Worm (Caenorhabditis elegans) whole organism, late embryonic: ENCODE results near the gene men-1.
A peak's percentile ranks its signal among the peaks of the same experiment; 100 is the strongest.

Source experiments
- C08G9.2 ChIP-seq: sonication (generic microtip); optimal IDR thresholded peaks from 2 replicates; lab custom pipeline; 2016; ENCODE audit warnings: mild to moderate bottlenecking, missing genetic modification characterization, moderate library complexity, missing compliant biosample characterization
- K02D7.2 ChIP-seq: sonication (generic microtip); optimal IDR thresholded peaks from 2 replicates; lab custom pipeline; 2017; ENCODE audit warnings: mild to moderate bottlenecking, missing genetic modification characterization, missing compliant biosample characterization
- Y22D7AL.16 ChIP-seq: sonication (generic microtip); optimal IDR thresholded peaks from 2 replicates; lab custom pipeline; 2016; ENCODE audit warnings: missing genetic modification characterization, missing compliant biosample characterization
- ceh-18 ChIP-seq: sonication (generic microtip); optimal IDR thresholded peaks from 2 replicates; lab custom pipeline; 2016; ENCODE audit warnings: missing genetic modification characterization, missing compliant biosample characterization
- ceh-24 ChIP-seq: sonication (generic microtip); optimal IDR thresholded peaks from 2 replicates; lab custom pipeline; 2016; ENCODE audit warnings: mild to moderate bottlenecking, missing genetic modification characterization, missing compliant biosample characterization
- ceh-31 ChIP-seq: sonication (generic microtip); optimal IDR thresholded peaks from 2 replicates; lab custom pipeline; 2016; ENCODE audit warnings: missing genetic modification characterization, missing compliant biosample characterization
- ceh-34 ChIP-seq: sonication (generic microtip); optimal IDR thresholded peaks from 2 replicates; lab custom pipeline; 2016; ENCODE audit warnings: mild to moderate bottlenecking, missing genetic modification characterization, missing compliant biosample characterization
- ceh-48 ChIP-seq: sonication (generic microtip); optimal IDR thresholded peaks from 2 replicates; lab custom pipeline; 2016; ENCODE audit warnings: missing genetic modification characterization, inconsistent platforms, missing compliant biosample characterization
- ceh-6 ChIP-seq: fragments of 200-800 bp; sonication (Bioruptor generic); optimal IDR thresholded peaks from 2 replicates; lab custom pipeline; 2018; ENCODE audit warnings: mild to moderate bottlenecking, missing genetic modification characterization, missing compliant biosample characterization
- dve-1 ChIP-seq: sonication (generic microtip); optimal IDR thresholded peaks from 2 replicates; lab custom pipeline; 2017; ENCODE audit warnings: antibody characterized with exemption, mild to moderate bottlenecking, missing genetic modification characterization, missing compliant biosample characterization
- elt-2 ChIP-seq: sonication (generic microtip); optimal IDR thresholded peaks from 2 replicates; lab custom pipeline; 2016; ENCODE audit warnings: missing genetic modification reagents, missing genetic modification characterization, missing compliant biosample characterization
- eyg-1 ChIP-seq: sonication (generic microtip); optimal IDR thresholded peaks from 2 replicates; lab custom pipeline; 2016; ENCODE audit warnings: missing genotype, missing genetic modification characterization, missing compliant biosample characterization
- fax-1 ChIP-seq: sonication (generic microtip); optimal IDR thresholded peaks from 2 replicates; lab custom pipeline; 2016; ENCODE audit warnings: missing genotype, missing genetic modification characterization, missing compliant biosample characterization
- fkh-10 ChIP-seq: fragments of 150-350 bp; optimal IDR thresholded peaks from 2 replicates; lab custom pipeline; 2014; ENCODE audit warnings: missing biosample characterization, missing genetic modification reagents, missing genetic modification characterization
- fkh-6 ChIP-seq: sonication (generic microtip); optimal IDR thresholded peaks from 2 replicates; lab custom pipeline; 2016; ENCODE audit warnings: missing genetic modification characterization, missing compliant biosample characterization
- hlh-15 ChIP-seq: sonication (generic microtip); optimal IDR thresholded peaks from 2 replicates; lab custom pipeline; 2016; ENCODE audit warnings: missing genetic modification characterization, missing compliant biosample characterization
- hlh-30 ChIP-seq: sonication (generic microtip); optimal IDR thresholded peaks from 2 replicates; lab custom pipeline; 2017; ENCODE audit warnings: antibody characterized with exemption, missing genetic modification characterization, missing compliant biosample characterization; ENCODE audit not compliant: insufficient read depth
- lim-6 ChIP-seq: sonication (generic microtip); optimal IDR thresholded peaks from 2 replicates; lab custom pipeline; 2016; ENCODE audit warnings: missing genetic modification characterization, missing compliant biosample characterization
- mec-3 ChIP-seq: sonication (generic microtip); optimal IDR thresholded peaks from 2 replicates; lab custom pipeline; 2016; ENCODE audit warnings: borderline replicate concordance, missing genetic modification characterization, missing compliant biosample characterization
- nfya-1 ChIP-seq: sonication (generic microtip); optimal IDR thresholded peaks from 2 replicates; lab custom pipeline; 2017; ENCODE audit warnings: missing genetic modification characterization, mild to moderate bottlenecking, missing compliant biosample characterization, antibody characterized with exemption, moderate library complexity
- nhr-232 ChIP-seq: sonication (generic microtip); optimal IDR thresholded peaks from 2 replicates; lab custom pipeline; 2016; ENCODE audit warnings: missing genetic modification characterization, missing compliant biosample characterization
- pat-9 ChIP-seq: fragments of 200-800 bp; sonication (Bioruptor generic); optimal IDR thresholded peaks from 2 replicates; lab custom pipeline; 2018; ENCODE audit warnings: mild to moderate bottlenecking, missing genetic modification characterization, moderate library complexity, missing compliant biosample characterization
- pax-1 ChIP-seq: fragments of 150-350 bp; optimal IDR thresholded peaks from 2 replicates; lab custom pipeline; 2014; ENCODE audit warnings: missing biosample characterization, missing genetic modification characterization
- ref-2 ChIP-seq: sonication (generic microtip); optimal IDR thresholded peaks from 2 replicates; lab custom pipeline; 2016; ENCODE audit warnings: missing genetic modification characterization, missing compliant biosample characterization
- sdc-2 ChIP-seq: sonication (generic microtip); optimal IDR thresholded peaks from 2 replicates; lab custom pipeline; 2016; ENCODE audit warnings: missing genotype, missing genetic modification characterization, missing compliant biosample characterization
- sox-2 ChIP-seq: fragments of 200-800 bp; sonication (Bioruptor generic); IDR thresholded peaks from 2 replicates; pipeline ENCODE4 v1.3.6; 2022; ENCODE audit warnings: missing genetic modification reagents, missing genetic modification characterization, missing compliant biosample characterization
- sox-4 ChIP-seq: sonication (generic microtip); optimal IDR thresholded peaks from 2 replicates; lab custom pipeline; 2017; ENCODE audit warnings: mild to moderate bottlenecking, missing genetic modification characterization, inconsistent platforms, missing compliant biosample characterization
- syd-9 ChIP-seq: sonication (generic microtip); optimal IDR thresholded peaks from 2 replicates; lab custom pipeline; 2016; ENCODE audit warnings: mild to moderate bottlenecking, missing genetic modification characterization, moderate library complexity, missing compliant biosample characterization
- tbx-7 ChIP-seq: sonication (generic microtip); optimal IDR thresholded peaks from 2 replicates; lab custom pipeline; 2016; ENCODE audit warnings: missing genotype, missing genetic modification characterization, missing compliant biosample characterization
- unc-3 ChIP-seq, 2 experiments: fragments of 200-800 bp in 1 of 2; sonication (Bioruptor generic) in 1 of 2; sonication (generic microtip) in 1 of 2; conservative IDR thresholded peaks in 1 of 2; optimal IDR thresholded peaks in 1 of 2; 2 replicates each; pipeline versions ENCODE4 v1.3.6 to Lab custom; 2016 to 2022; ENCODE audit warnings: missing compliant biosample characterization in 2 of 2, missing genetic modification characterization in 2 of 2, missing genetic modification reagents in 1 of 2
- unc-42 ChIP-seq: sonication (generic microtip); optimal IDR thresholded peaks from 2 replicates; lab custom pipeline; 2016; ENCODE audit warnings: missing genotype, missing genetic modification characterization, missing compliant biosample characterization
- unc-55 ChIP-seq: sonication (generic microtip); optimal IDR thresholded peaks from 2 replicates; lab custom pipeline; 2017; ENCODE audit warnings: missing biosample characterization, missing genetic modification reagents, missing genetic modification characterization
- unc-86 ChIP-seq: sonication (generic microtip); optimal IDR thresholded peaks from 2 replicates; lab custom pipeline; 2016; ENCODE audit warnings: missing genetic modification characterization, missing compliant biosample characterization
- ztf-16 ChIP-seq: sonication (generic microtip); optimal IDR thresholded peaks from 2 replicates; lab custom pipeline; 2017; ENCODE audit warnings: missing genetic modification characterization, missing compliant biosample characterization

Gene men-1

DNA sequence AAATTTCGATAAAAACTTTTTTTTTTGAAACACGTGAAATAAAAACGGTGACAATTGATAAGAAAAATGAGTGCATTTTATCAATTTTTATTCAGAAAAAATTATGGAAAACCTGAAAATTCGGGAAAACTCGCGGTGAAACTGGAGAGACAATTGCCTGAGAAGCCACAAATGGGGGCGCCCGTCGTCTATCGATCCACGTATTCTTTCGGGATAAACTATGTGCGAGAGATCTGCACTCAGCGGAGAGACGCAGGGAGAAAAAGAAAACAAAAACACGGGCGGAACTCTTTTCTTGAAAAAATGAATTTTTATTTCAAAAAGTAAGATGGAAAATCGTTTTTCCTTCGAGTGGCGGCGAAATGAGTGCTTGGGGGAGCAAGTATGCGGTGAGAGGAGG, at the start of gene men-1:
Gene men-1, minus strand, starts transcription at position 242 of the 400 bp plus-strand sequence.
- TF ChIP-seq unc-86 (tag; lab: Kevin White, UChicago): no peak
- peak; percentile 35 for TF ChIP-seq ceh-48 (tag; lab: Kevin White, UChicago)

DNA sequence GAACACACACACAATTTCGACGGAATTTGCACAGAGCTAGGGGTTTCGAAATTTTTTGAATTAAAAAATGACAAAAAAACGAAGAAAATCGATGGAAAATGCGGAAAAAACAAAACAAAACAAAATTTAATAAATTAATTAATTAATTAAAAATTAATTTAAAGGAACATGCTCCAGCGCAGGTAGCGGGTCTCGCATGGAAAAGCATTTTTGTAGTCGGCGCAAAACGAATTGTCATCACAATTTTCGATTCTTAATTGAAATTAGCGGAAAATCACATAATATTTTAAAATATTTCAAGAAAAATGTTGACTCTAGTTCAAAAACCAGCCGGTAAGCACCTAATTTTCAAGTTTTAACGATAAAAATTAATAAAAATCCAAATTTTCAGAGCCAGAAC, 42.5 kb upstream of the men-1 start, which contains the start of gene Y54G11A.3:
Gene Y54G11A.3, plus strand, starts transcription at position 213 of the 400 bp plus-strand sequence.
- TF ChIP-seq hlh-30 (tag; lab: Kevin White, UChicago) (no peak), sdc-2 (no peak), pax-1 (tag; lab: Kevin White, UChicago) (no peak), pat-9 (tag; lab: Kevin White, UChicago) (no peak), unc-42 (tag; lab: Kevin White, UChicago) (no peak), tbx-7 (no peak), fkh-10 (GFP tag; lab: Kevin White, UChicago) (no peak)

DNA sequence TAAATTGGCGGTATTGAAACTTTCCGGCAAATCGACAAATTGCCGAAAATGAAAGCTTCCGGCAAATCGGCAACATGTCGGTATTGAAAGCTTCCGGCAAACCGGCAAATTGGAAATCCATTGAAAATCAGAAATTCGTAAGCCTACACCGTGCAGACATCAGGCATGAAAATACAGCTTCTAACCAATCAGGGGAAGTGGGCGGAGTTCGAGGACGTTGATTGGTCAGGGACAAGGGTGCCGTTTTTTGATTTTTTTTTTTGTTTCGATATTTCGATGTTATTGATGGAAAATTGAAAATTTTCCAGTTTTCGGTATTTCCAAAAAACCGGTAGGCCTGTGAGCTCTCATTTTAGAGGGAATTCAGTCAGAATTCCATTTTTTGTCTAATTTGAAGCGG, 35.9 kb upstream of the men-1 start:
- TF ChIP-seq ceh-31 (tag; lab: Kevin White, UChicago): no peak
- TF ChIP-seq nhr-232: no peak
- TF ChIP-seq nfya-1: peak; percentile 88
- TF ChIP-seq syd-9: no peak

DNA sequence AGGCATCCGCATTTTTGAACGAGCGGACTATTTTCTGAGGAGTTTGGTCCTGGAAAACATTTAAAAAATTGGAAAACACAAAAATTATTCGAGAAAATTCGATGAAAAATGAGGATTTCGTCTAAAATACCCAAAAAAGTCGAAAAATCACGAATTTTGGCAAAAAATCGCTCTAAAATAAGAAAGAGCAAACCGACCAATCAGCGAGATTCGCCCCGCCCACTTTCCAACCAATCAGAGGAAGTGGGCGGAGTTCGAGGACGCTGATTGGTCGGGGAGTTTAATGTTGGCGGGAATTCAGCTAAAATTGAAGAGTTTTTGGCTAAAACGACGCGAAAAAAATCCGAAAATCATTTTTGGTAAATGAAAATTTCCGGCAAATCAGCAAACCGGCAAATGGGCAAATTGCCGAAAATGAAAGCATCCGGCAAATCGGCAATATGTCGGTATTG, 35.2 kb upstream of the men-1 start, which contains the start of gene Y54G11A.1:
Gene Y54G11A.1, minus strand, starts transcription at position 51 of the 452 bp plus-strand sequence.
- no peak for TF ChIP-seq elt-2 (tag; lab: Kevin White, UChicago)
- TF ChIP-seq nfya-1: peak; percentile 97

DNA sequence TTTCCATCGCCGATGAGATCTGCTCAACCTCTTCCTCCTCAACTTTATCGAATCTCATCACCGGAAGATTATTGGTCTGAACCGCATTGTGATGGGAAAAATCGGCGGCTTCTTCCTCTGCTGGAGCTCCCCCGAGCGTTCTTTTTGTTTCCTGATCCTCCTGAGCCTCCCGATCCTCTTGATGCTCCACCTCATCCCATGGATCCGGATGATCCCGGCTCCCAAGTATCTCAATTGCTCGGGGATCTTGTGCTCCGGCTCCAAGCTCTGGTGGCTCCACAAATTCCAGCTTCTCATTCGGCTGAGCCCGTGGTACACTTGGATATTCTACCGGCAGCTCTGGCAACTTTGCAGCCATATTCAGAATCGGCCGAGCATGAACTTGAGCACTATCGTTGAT, 24.0 kb upstream of the men-1 start:
- TF ChIP-seq fkh-6 (tag; lab: Kevin White, UChicago): no peak
- no peak for TF ChIP-seq Y22D7AL.16
- no peak for TF ChIP-seq mec-3 (tag; lab: Kevin White, UChicago)
- TF ChIP-seq ceh-34 (tag; lab: Kevin White, UChicago): no peak
- TF ChIP-seq ztf-16: no peak
- TF ChIP-seq unc-55 (GFP tag; lab: Kevin White, UChicago): no peak
- TF ChIP-seq ceh-18 (tag; lab: Kevin White, UChicago): no peak
- no peak for TF ChIP-seq hlh-15 (tag; lab: Kevin White, UChicago)
- TF ChIP-seq unc-3 (GFP tag; conservative IDR thresholded peaks at IDR 0.05; lab: Robert Waterston, UW): no peak
- no peak for TF ChIP-seq unc-3 (tag; optimal IDR thresholded peaks at IDR 0.05; lab: Kevin White, UChicago)
- TF ChIP-seq ceh-48 (tag; lab: Kevin White, UChicago): no peak
- no peak for TF ChIP-seq pat-9 (tag; lab: Kevin White, UChicago)
- TF ChIP-seq dve-1 (tag; lab: Kevin White, UChicago): no peak
- no peak for TF ChIP-seq elt-2 (tag; lab: Kevin White, UChicago)
- TF ChIP-seq lim-6: no peak
- no peak for TF ChIP-seq fax-1 (tag; lab: Kevin White, UChicago)
- TF ChIP-seq C08G9.2 (tag; lab: Kevin White, UChicago): no peak
- TF ChIP-seq ceh-6 (GFP tag; lab: Kevin White, UChicago): no peak
- no peak for TF ChIP-seq eyg-1 (tag; lab: Kevin White, UChicago)
- no peak for TF ChIP-seq sox-4

DNA sequence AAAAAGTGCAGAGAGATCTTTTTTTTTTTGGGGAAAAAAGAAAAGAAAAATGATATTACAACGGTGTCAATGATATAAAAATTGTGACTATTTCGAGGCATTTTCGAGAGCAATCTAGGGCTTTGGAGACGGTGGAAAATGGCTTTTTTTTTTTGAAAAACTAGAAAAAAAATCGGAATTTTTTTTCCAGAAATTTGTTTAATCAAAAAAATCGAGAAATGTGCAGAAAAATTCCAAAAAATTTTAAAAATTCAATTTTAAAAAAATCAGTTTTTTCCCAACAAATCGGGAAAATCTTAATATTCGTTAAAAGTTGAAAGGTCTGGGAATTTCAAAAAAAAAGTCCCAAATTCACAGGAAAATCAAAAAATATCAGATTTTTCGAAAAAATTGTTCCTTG, 22.9 kb upstream of the men-1 start, which contains the start of gene Y54G11A.19:
Gene Y54G11A.19, minus strand, starts transcription at position 101 of the 400 bp plus-strand sequence.
- TF ChIP-seq K02D7.2 (no peak), ceh-24 (tag; lab: Kevin White, UChicago) (no peak), sox-2 (GFP tag; lab: Robert Waterston, UW) (no peak), C08G9.2 (tag; lab: Kevin White, UChicago) (no peak), ref-2 (no peak)
